Fruit fly (Drosophila melanogaster) whole organism, embryonic: Measurements from ENCODE around the gene CG17359.
A peak's percentile ranks its signal among the peaks of the same experiment; 100 is the strongest.

Experiments used
- Awh ChIP-seq: fragments of 200-800 bp; sonication (Bioruptor generic); IDR thresholded peaks from 2 replicates; pipeline ENCODE4, ENCODE4 v1.3.6; 2022; ENCODE audit warnings: missing biosample characterization, missing genetic modification characterization
- CG10462 ChIP-seq: fragments of 200-800 bp; sonication (Bioruptor generic); optimal IDR thresholded peaks from 2 replicates; lab custom pipeline; 2016; ENCODE audit warnings: missing biosample characterization, missing genetic modification characterization
- CG16779 ChIP-seq: fragments of 200-800 bp; sonication (Bioruptor generic); IDR thresholded peaks from 2 replicates; pipeline ENCODE4 v1.3.6; 2022; ENCODE audit warnings: missing biosample characterization, missing genetic modification characterization
- CG16813 ChIP-seq: fragments of 200-800 bp; sonication (Bioruptor generic); IDR thresholded peaks from 3 replicates; pipeline ENCODE4 v1.3.6; 2022; ENCODE audit warnings: missing biosample characterization, missing genetic modification characterization; ENCODE audit not compliant: partially characterized antibody
- CG16815 ChIP-seq: fragments of 200-800 bp; sonication (Bioruptor generic); optimal IDR thresholded peaks from 3 replicates; lab custom pipeline; 2017; ENCODE audit warnings: missing biosample characterization, mild to moderate bottlenecking, missing genetic modification characterization
- CG17361 ChIP-seq: fragments of 200-800 bp; sonication (Bioruptor generic); IDR thresholded peaks from 3 replicates; pipeline ENCODE4 v1.3.6; 2022; ENCODE audit warnings: missing biosample characterization, missing genetic modification characterization
- CG17568 ChIP-seq: fragments of 200-800 bp; sonication (Bioruptor generic); optimal IDR thresholded peaks from 2 replicates; lab custom pipeline; 2018; ENCODE audit warnings: missing biosample characterization, mild to moderate bottlenecking, missing genetic modification characterization, moderate library complexity
- CG18619 ChIP-seq: fragments of 200-800 bp; sonication (Bioruptor generic); optimal IDR thresholded peaks from 3 replicates; lab custom pipeline; 2017; ENCODE audit warnings: missing biosample characterization, mild to moderate bottlenecking, missing genetic modification characterization
- CG31365 ChIP-seq: fragments of 200-800 bp; sonication (Bioruptor generic); optimal IDR thresholded peaks from 2 replicates; lab custom pipeline; 2018; ENCODE audit warnings: missing biosample characterization, mild to moderate bottlenecking, missing genetic modification characterization
- CG6689 ChIP-seq: fragments of 200-800 bp; sonication (Bioruptor generic); IDR thresholded peaks from 2 replicates; pipeline ENCODE4 v1.3.6; 2022; ENCODE audit warnings: missing biosample characterization, missing genetic modification characterization
- CG8388 ChIP-seq: fragments of 200-800 bp; sonication (Bioruptor generic); optimal IDR thresholded peaks from 2 replicates; lab custom pipeline; 2019; ENCODE audit warnings: missing biosample characterization, mild to moderate bottlenecking, missing genetic modification characterization, moderate library complexity
- CG9215 ChIP-seq: fragments of 200-800 bp; sonication (Bioruptor generic); IDR thresholded peaks from 2 replicates; pipeline ENCODE4 v1.3.6; 2022; ENCODE audit warnings: missing biosample characterization, missing genetic modification characterization
- CG9437 ChIP-seq: fragments of 200-800 bp; sonication (Bioruptor generic); optimal IDR thresholded peaks from 2 replicates; lab custom pipeline; 2018; ENCODE audit warnings: missing biosample characterization, mild to moderate bottlenecking, missing genetic modification characterization
- CG9797 ChIP-seq: fragments of 200-800 bp; sonication (Bioruptor generic); optimal IDR thresholded peaks from 3 replicates; lab custom pipeline; 2018; ENCODE audit warnings: missing biosample characterization, mild to moderate bottlenecking, missing genetic modification characterization
- CG9876 ChIP-seq: fragments of 200-800 bp; sonication (Bioruptor generic); optimal IDR thresholded peaks from 2 replicates; lab custom pipeline; 2016; ENCODE audit warnings: missing biosample characterization, missing genetic modification characterization
- Dll ChIP-seq: fragments of 200-800 bp; sonication (Bioruptor generic); IDR thresholded peaks from 4 replicates; pipeline ENCODE4 v1.3.6; 2022; ENCODE audit warnings: missing biosample characterization, missing genetic modification characterization; ENCODE audit not compliant: partially characterized antibody
- Dp ChIP-seq: fragments of 200-800 bp; sonication (Bioruptor generic); optimal IDR thresholded peaks from 2 replicates; lab custom pipeline; 2018; ENCODE audit warnings: missing biosample characterization, mild to moderate bottlenecking, missing genetic modification characterization, moderate library complexity
- Drgx ChIP-seq: fragments of 200-800 bp; sonication (Bioruptor generic); IDR thresholded peaks from 2 replicates; pipeline ENCODE4 v1.3.6; 2022; ENCODE audit warnings: missing biosample characterization, missing genetic modification characterization
- ERR ChIP-seq: fragments of 200-800 bp; sonication (Bioruptor generic); optimal IDR thresholded peaks from 2 replicates; lab custom pipeline; 2016; ENCODE audit warnings: missing biosample characterization, missing genetic modification characterization
- Ets65A ChIP-seq: fragments of 200-800 bp; sonication (Bioruptor generic); peaks from one replicate; lab custom pipeline; 2016; ENCODE audit warnings: missing biosample characterization, missing genetic modification characterization
- HHEX ChIP-seq: fragments of 200-800 bp; sonication (Bioruptor generic); optimal IDR thresholded peaks from 3 replicates; lab custom pipeline; 2017; ENCODE audit warnings: missing biosample characterization, mild to moderate bottlenecking, missing genetic modification characterization, missing genetic modification reagents
- Hsf ChIP-seq: fragments of 200-800 bp; sonication (Bioruptor generic); optimal IDR thresholded peaks from 3 replicates; lab custom pipeline; 2016; ENCODE audit warnings: missing biosample characterization, missing genetic modification characterization
- Jarid2 ChIP-seq: fragments of 200-800 bp; sonication (Bioruptor generic); optimal IDR thresholded peaks from 3 replicates; lab custom pipeline; 2017; ENCODE audit warnings: mild to moderate bottlenecking, missing biosample characterization, missing genetic modification reagents, missing genetic modification characterization
- MTF-1 ChIP-seq: fragments of 200-800 bp; sonication (Bioruptor generic); optimal IDR thresholded peaks from 2 replicates; lab custom pipeline; 2018; ENCODE audit warnings: missing biosample characterization, mild to moderate bottlenecking, missing genetic modification characterization, borderline replicate concordance
- Neu2 ChIP-seq: fragments of 200-800 bp; sonication (Bioruptor generic); optimal IDR thresholded peaks from 3 replicates; lab custom pipeline; 2016; ENCODE audit warnings: missing biosample characterization, missing genetic modification characterization, borderline replicate concordance
- Rfx ChIP-seq: fragments of 200-800 bp; sonication (Bioruptor generic); IDR thresholded peaks from 2 replicates; pipeline ENCODE4 v1.3.6; 2022; ENCODE audit warnings: missing biosample characterization, missing genetic modification characterization
- Side ChIP-seq: fragments of 200-800 bp; sonication (Bioruptor generic); optimal IDR thresholded peaks from 2 replicates; lab custom pipeline; 2016; ENCODE audit warnings: missing biosample characterization, missing genetic modification characterization
- Sin3A ChIP-seq: fragments of >200 bp; optimal IDR thresholded peaks from 2 replicates; lab custom pipeline; 2018
- Taf1 ChIP-seq: fragments of 200-800 bp; sonication (Bioruptor generic); IDR thresholded peaks from 2 replicates; pipeline ENCODE4 v1.3.6; 2022; ENCODE audit warnings: missing biosample characterization, missing genetic modification characterization
- YL-1 ChIP-seq: fragments of 200-800 bp; sonication (Bioruptor generic); optimal IDR thresholded peaks from 3 replicates; lab custom pipeline; 2017; ENCODE audit warnings: missing biosample characterization, mild to moderate bottlenecking, missing genetic modification characterization
- br ChIP-seq: fragments of >200 bp; optimal IDR thresholded peaks from 2 replicates; lab custom pipeline; 2017
- dmrt99B ChIP-seq: fragments of 200-800 bp; sonication (Bioruptor generic); optimal IDR thresholded peaks from 2 replicates; lab custom pipeline; 2018; ENCODE audit warnings: missing biosample characterization, mild to moderate bottlenecking, missing genetic modification characterization, moderate library complexity
- emc ChIP-seq: fragments of 200-800 bp; sonication (Bioruptor generic); optimal IDR thresholded peaks from 2 replicates; lab custom pipeline; 2016; ENCODE audit warnings: missing biosample characterization, missing genetic modification characterization
- eyg ChIP-seq: fragments of 200-800 bp; sonication (Bioruptor generic); optimal IDR thresholded peaks from 3 replicates; lab custom pipeline; 2016; ENCODE audit warnings: missing biosample characterization, missing genetic modification characterization
- fd102C ChIP-seq: fragments of 200-800 bp; sonication (Bioruptor generic); optimal IDR thresholded peaks from 2 replicates; lab custom pipeline; 2018; ENCODE audit warnings: missing biosample characterization, mild to moderate bottlenecking, missing genetic modification characterization, moderate library complexity
- fu2 ChIP-seq: fragments of 200-800 bp; sonication (Bioruptor generic); optimal IDR thresholded peaks from 2 replicates; lab custom pipeline; 2016; ENCODE audit warnings: missing biosample characterization, missing genetic modification characterization
- gem ChIP-seq: fragments of 200-800 bp; sonication (Bioruptor generic); optimal IDR thresholded peaks from 2 replicates; lab custom pipeline; 2019; ENCODE audit warnings: missing biosample characterization, mild to moderate bottlenecking, missing genetic modification characterization, moderate library complexity
- grn ChIP-seq: fragments of 200-800 bp; sonication (Bioruptor generic); optimal IDR thresholded peaks from 3 replicates; lab custom pipeline; 2017; ENCODE audit warnings: missing biosample characterization, missing genetic modification characterization
- h ChIP-seq: fragments of >200 bp; optimal IDR thresholded peaks from 2 replicates; lab custom pipeline; 2017
- lab ChIP-seq: fragments of 200-800 bp; sonication (Bioruptor generic); optimal IDR thresholded peaks from 3 replicates; lab custom pipeline; 2017; ENCODE audit warnings: missing biosample characterization, missing genetic modification characterization, mild to moderate bottlenecking, moderate library complexity, missing genetic modification reagents
- mirr ChIP-seq: fragments of 200-800 bp; sonication (Bioruptor generic); optimal IDR thresholded peaks from 3 replicates; lab custom pipeline; 2018; ENCODE audit warnings: missing biosample characterization, mild to moderate bottlenecking, missing genetic modification characterization
- oc ChIP-seq: fragments of 200-800 bp; sonication (Bioruptor generic); optimal IDR thresholded peaks from 2 replicates; lab custom pipeline; 2018; ENCODE audit warnings: missing biosample characterization, mild to moderate bottlenecking, missing genetic modification characterization, moderate library complexity
- pan ChIP-seq, 4 experiments: fragments of >200 bp in 3 of 4; fragments of 200-800 bp in 1 of 4; sonication (Bioruptor generic) in 1 of 4; optimal IDR thresholded peaks in 3 of 4; IDR thresholded peaks in 1 of 4; 2 replicates each; pipeline versions ENCODE4 v1.3.6 to Lab custom; 2017 to 2022; ENCODE audit warnings: missing biosample characterization in 2 of 4, missing genetic modification characterization in 2 of 4, mixed read lengths in 1 of 4
- repo ChIP-seq: fragments of 200-800 bp; sonication (Bioruptor generic); optimal IDR thresholded peaks from 2 replicates; lab custom pipeline; 2016; ENCODE audit warnings: missing biosample characterization, missing genetic modification characterization
- schlank ChIP-seq: fragments of 200-800 bp; sonication (Bioruptor generic); optimal IDR thresholded peaks from 2 replicates; lab custom pipeline; 2018; ENCODE audit warnings: missing biosample characterization, mild to moderate bottlenecking, missing genetic modification characterization
- seq ChIP-seq: fragments of 200-800 bp; sonication (Bioruptor generic); IDR thresholded peaks from 2 replicates; pipeline ENCODE4 v1.3.6; 2022; ENCODE audit warnings: missing biosample characterization, missing genetic modification characterization
- sima ChIP-seq: fragments of 200-800 bp; sonication (Bioruptor generic); optimal IDR thresholded peaks from 2 replicates; lab custom pipeline; 2016; ENCODE audit warnings: missing biosample characterization, missing genetic modification characterization
- slou ChIP-seq: fragments of 200-800 bp; sonication (Bioruptor generic); optimal IDR thresholded peaks from 3 replicates; lab custom pipeline; 2016; ENCODE audit warnings: missing biosample characterization, missing genetic modification characterization
- vfl ChIP-seq: fragments of 200-800 bp; sonication (Bioruptor generic); optimal IDR thresholded peaks from 2 replicates; lab custom pipeline; 2016; ENCODE audit warnings: missing biosample characterization, missing genetic modification characterization
- z ChIP-seq: fragments of 200-800 bp; sonication (Bioruptor generic); IDR thresholded peaks from 3 replicates; pipeline ENCODE4 v1.3.6; 2022; ENCODE audit warnings: missing biosample characterization, missing genetic modification characterization

Gene CG17359

DNA sequence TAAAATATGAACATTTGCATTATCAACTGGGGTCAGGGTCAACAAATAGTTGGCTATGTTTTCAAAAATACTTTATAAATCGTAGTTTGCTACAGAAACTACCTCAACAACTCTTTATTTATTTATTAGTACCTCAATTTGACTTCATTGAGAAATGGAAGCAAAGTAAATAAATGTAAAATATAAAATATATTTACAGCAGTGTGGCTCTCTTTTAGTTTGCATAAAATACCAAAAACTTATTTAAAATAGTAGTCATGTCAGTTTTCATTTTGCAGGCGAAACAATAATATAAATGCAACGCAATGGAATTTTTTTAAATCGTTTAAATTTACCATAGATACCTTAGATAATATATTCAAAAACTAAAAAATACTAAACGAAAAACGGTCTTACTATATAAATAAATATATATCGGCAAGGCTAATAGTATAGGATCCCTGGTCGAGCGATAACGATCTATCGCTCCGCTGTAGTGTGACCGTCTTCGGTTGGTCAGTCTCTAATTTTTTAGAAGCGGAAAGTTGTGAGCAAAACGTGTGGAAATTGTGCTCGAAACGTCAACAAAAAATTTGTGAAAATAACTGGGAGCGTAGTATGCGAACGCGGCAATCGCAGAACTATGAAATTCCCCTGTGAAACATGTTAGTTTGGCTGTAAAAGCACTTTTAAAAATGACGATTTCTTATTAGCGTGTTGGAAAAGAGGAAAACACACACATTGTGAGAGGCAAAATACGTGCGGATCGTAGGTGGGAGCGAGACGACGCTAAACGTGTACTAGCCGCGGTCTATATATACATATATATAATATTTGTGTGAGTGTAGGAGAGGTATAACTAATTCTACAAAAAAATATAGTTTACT is 2.8 kb upstream of the CG17359 start, which contains the start of the genes Nprl3 and upSET (continued):
- TF ChIP-seq fd102C (GFP tag; lab: Kevin White, UChicago) (no peak), fu2 (no peak), ERR (GFP tag; lab: Kevin White, UChicago) (no peak), oc (tag; lab: Kevin White, UChicago) (no peak), Taf1 (GFP tag; lab: Robert Waterston, UW) (no peak), gem (tag; lab: Kevin White, UChicago) (no peak), Drgx (no peak), Dll (GFP tag; lab: Robert Waterston, UW) (peak; percentile 90), slou (GFP tag; lab: Kevin White, UChicago) (no peak), pan (optimal IDR thresholded peaks at IDR 0.05; lab: Kevin White, UChicago) (no peak), pan (GFP tag; optimal IDR thresholded peaks at IDR 0.05 in 1 of 2, IDR thresholded peaks at IDR 0.05 in 1 of 2) (no peak), CG17568 (GFP tag; lab: Kevin White, UChicago) (no peak), Side (GFP tag; lab: Kevin White, UChicago) (no peak), lab (GFP tag; lab: Kevin White, UChicago) (peak; percentile 45), CG9876 (no peak), CG16813 (peak; percentile 91), Ets65A (GFP tag; lab: Kevin White, UChicago) (no peak), YL-1 (GFP tag; lab: Kevin White, UChicago) (peak; percentile 81), Neu2 (GFP tag; lab: Kevin White, UChicago) (no peak), h (lab: Kevin White, UChicago) (no peak), CG8388 (GFP tag; lab: Kevin White, UChicago) (no peak), grn (GFP tag; lab: Kevin White, UChicago) (peak; percentile 99), Sin3A (peak; percentile 52), Jarid2 (GFP tag; lab: Kevin White, UChicago) (peak; percentile 33), dmrt99B (tag; lab: Kevin White, UChicago) (no peak), MTF-1 (GFP tag; lab: Kevin White, UChicago) (no peak), CG9215 (GFP tag; lab: Robert Waterston, UW) (no peak), seq (GFP tag; lab: Robert Waterston, UW) (no peak), CG16779 (GFP tag; lab: Robert Waterston, UW) (no peak), Rfx (GFP tag; lab: Robert Waterston, UW) (peak; percentile 38; the same call in 1 of the 2 replicates), CG18619 (GFP tag; lab: Kevin White, UChicago) (no peak), br (lab: Kevin White, UChicago) (no peak), emc (GFP tag; lab: Kevin White, UChicago) (no peak), mirr (GFP tag; lab: Kevin White, UChicago) (no peak), eyg (no peak), schlank (tag; lab: Kevin White, UChicago) (no peak), sima (GFP tag; lab: Kevin White, UChicago) (no peak), Awh (GFP tag; lab: Robert Waterston, UW) (no peak), CG10462 (GFP tag; lab: Kevin White, UChicago) (no peak), CG17361 (GFP tag; lab: Robert Waterston, UW) (peak; percentile 63; the same call in 2 of the 3 replicates), CG31365 (no peak), CG9437 (GFP tag; lab: Kevin White, UChicago) (no peak), Dp (GFP tag; lab: Kevin White, UChicago) (peak; percentile 35), z (GFP tag; lab: Robert Waterston, UW) (no peak), vfl (no peak), repo (GFP tag; lab: Kevin White, UChicago) (no peak), CG6689 (GFP tag; lab: Robert Waterston, UW) (no peak), CG16815 (GFP tag; lab: Kevin White, UChicago) (no peak), Hsf (GFP tag; lab: Kevin White, UChicago) (peak; percentile 20), CG9797 (peak; percentile 98), HHEX (GFP tag; lab: Kevin White, UChicago) (no peak)
